Worm (Caenorhabditis elegans) whole organism, L2 larva: ENCODE results near the gene mrps-10.

Experiments
- F13H6.1 ChIP-seq: sonication (generic microtip); optimal IDR thresholded peaks from 2 replicates; lab custom pipeline; 2016; ENCODE audit warnings: missing genetic modification characterization, missing compliant biosample characterization
- R02D3.7 ChIP-seq: fragments of 150-350 bp; optimal IDR thresholded peaks from 2 replicates; lab custom pipeline; 2014; ENCODE audit warnings: missing biosample characterization, missing genetic modification characterization
- Y55F3AM.14 ChIP-seq: fragments of 200-800 bp; sonication (Bioruptor generic); optimal IDR thresholded peaks from 2 replicates; lab custom pipeline; 2018; ENCODE audit warnings: mild to moderate bottlenecking, missing genetic modification characterization, missing compliant biosample characterization
- ZK546.5 ChIP-seq: sonication (generic microtip); optimal IDR thresholded peaks from 2 replicates; lab custom pipeline; 2017; ENCODE audit warnings: missing biosample characterization, missing genetic modification characterization
- alr-1 ChIP-seq: fragments of 150-350 bp; optimal IDR thresholded peaks from 2 replicates; lab custom pipeline; 2014; ENCODE audit warnings: missing biosample characterization, missing genetic modification characterization
- aly-2 ChIP-seq: fragments of 150-350 bp; optimal IDR thresholded peaks from 2 replicates; lab custom pipeline; 2014; ENCODE audit warnings: missing biosample characterization, missing genetic modification characterization
- ama-1 ChIP-seq: fragments of 150-350 bp; optimal IDR thresholded peaks from 2 replicates; lab custom pipeline; 2018; ENCODE audit warnings: inconsistent platforms
- blmp-1 ChIP-seq: sonication (generic microtip); optimal IDR thresholded peaks from 2 replicates; lab custom pipeline; 2017; ENCODE audit warnings: missing genetic modification characterization, mild to moderate bottlenecking, missing compliant biosample characterization, antibody characterized with exemption, moderate library complexity; ENCODE audit not compliant: insufficient read depth
- ceh-16 ChIP-seq: fragments of 150-350 bp; optimal IDR thresholded peaks from 2 replicates; lab custom pipeline; 2014; ENCODE audit warnings: missing biosample characterization, missing genetic modification characterization
- crh-2 ChIP-seq: sonication (generic microtip); optimal IDR thresholded peaks from 2 replicates; lab custom pipeline; 2017; ENCODE audit warnings: missing biosample characterization, missing genetic modification characterization
- dmd-4 ChIP-seq: sonication (generic microtip); optimal IDR thresholded peaks from 2 replicates; lab custom pipeline; 2017; ENCODE audit warnings: missing biosample characterization, missing genetic modification characterization
- elt-1 ChIP-seq: fragments of 150-350 bp; optimal IDR thresholded peaks from 2 replicates; lab custom pipeline; 2014; ENCODE audit warnings: missing biosample characterization, missing genetic modification characterization
- elt-3 ChIP-seq: sonication (generic microtip); optimal IDR thresholded peaks from 2 replicates; lab custom pipeline; 2017; ENCODE audit warnings: missing biosample characterization, missing genetic modification characterization
- fos-1 ChIP-seq: fragments of 150-350 bp; optimal IDR thresholded peaks from 2 replicates; lab custom pipeline; 2014; ENCODE audit warnings: missing biosample characterization, missing genetic modification characterization
- gmeb-1 ChIP-seq: fragments of 150-350 bp; optimal IDR thresholded peaks from 2 replicates; lab custom pipeline; 2014; ENCODE audit warnings: missing biosample characterization, missing genetic modification characterization
- lin-11 ChIP-seq: fragments of 150-350 bp; sonication (generic microtip); optimal IDR thresholded peaks from 2 replicates; lab custom pipeline; 2014; ENCODE audit warnings: missing biosample characterization, missing genetic modification characterization, inconsistent platforms, mixed read lengths
- lin-13 ChIP-seq: fragments of 150-350 bp; optimal IDR thresholded peaks from 2 replicates; lab custom pipeline; 2014; ENCODE audit warnings: missing biosample characterization, missing genetic modification reagents, missing genetic modification characterization
- lsy-2 ChIP-seq, 2 experiments: fragments of 150-350 bp in 1 of 2; sonication (generic microtip) in 1 of 2; optimal IDR thresholded peaks; 2 replicates each; lab custom pipeline; 2014 to 2017; ENCODE audit warnings: missing biosample characterization in 2 of 2, missing genetic modification characterization in 2 of 2
- mab-5 ChIP-seq: fragments of 150-350 bp; optimal IDR thresholded peaks from 2 replicates; lab custom pipeline; 2014; ENCODE audit warnings: missing biosample characterization, missing genetic modification characterization
- mbf-1 ChIP-seq: sonication (generic microtip); optimal IDR thresholded peaks from 2 replicates; lab custom pipeline; 2017; ENCODE audit warnings: missing biosample characterization, missing genetic modification characterization
- nhr-10 ChIP-seq: sonication (generic microtip); optimal IDR thresholded peaks from 2 replicates; lab custom pipeline; 2017; ENCODE audit warnings: missing biosample characterization, missing genetic modification characterization
- nhr-11 ChIP-seq: fragments of 150-350 bp; optimal IDR thresholded peaks from 2 replicates; lab custom pipeline; 2014; ENCODE audit warnings: missing biosample characterization, missing genetic modification characterization
- nhr-129 ChIP-seq: fragments of 150-350 bp; optimal IDR thresholded peaks from 2 replicates; lab custom pipeline; 2014; ENCODE audit warnings: missing biosample characterization, missing genetic modification characterization
- nhr-23 ChIP-seq: fragments of 150-350 bp; optimal IDR thresholded peaks from 2 replicates; lab custom pipeline; 2014; ENCODE audit warnings: missing biosample characterization, missing genetic modification reagents, missing genetic modification characterization
- nhr-237 ChIP-seq: fragments of 150-350 bp; optimal IDR thresholded peaks from 2 replicates; lab custom pipeline; 2014; ENCODE audit warnings: missing biosample characterization, missing genetic modification characterization
- nhr-25 ChIP-seq: fragments of 150-350 bp; sonication (generic microtip); optimal IDR thresholded peaks from 3 replicates; lab custom pipeline; 2014; ENCODE audit warnings: missing biosample characterization, missing genetic modification characterization
- nhr-6 ChIP-seq: fragments of 150-350 bp; optimal IDR thresholded peaks from 2 replicates; lab custom pipeline; 2014; ENCODE audit warnings: missing biosample characterization, missing genetic modification characterization
- peb-1 ChIP-seq: fragments of 150-350 bp; optimal IDR thresholded peaks from 2 replicates; lab custom pipeline; 2014; ENCODE audit warnings: missing biosample characterization, missing genetic modification characterization
- sem-4 ChIP-seq: fragments of 150-350 bp; optimal IDR thresholded peaks from 2 replicates; lab custom pipeline; 2014; ENCODE audit warnings: missing biosample characterization, missing genetic modification reagents, missing genetic modification characterization
- skn-1 ChIP-seq: sonication (generic microtip); optimal IDR thresholded peaks from 2 replicates; lab custom pipeline; 2017; ENCODE audit warnings: missing biosample characterization, missing genetic modification characterization
- sma-3 ChIP-seq: sonication (generic microtip); optimal IDR thresholded peaks from 2 replicates; lab custom pipeline; 2016; ENCODE audit warnings: missing genetic modification reagents, missing genetic modification characterization, missing compliant biosample characterization
- sma-9 ChIP-seq, 2 experiments: fragments of 150-350 bp in 1 of 2; sonication (generic microtip) in 1 of 2; optimal IDR thresholded peaks; 2 replicates each; lab custom pipeline; 2014 to 2016; ENCODE audit warnings: missing genetic modification characterization in 2 of 2, mild to moderate bottlenecking in 1 of 2, missing biosample characterization in 1 of 2, missing compliant biosample characterization in 1 of 2, missing genetic modification reagents in 1 of 2, moderate library complexity in 1 of 2
- snpc-4 ChIP-seq: fragments of 150-350 bp; optimal IDR thresholded peaks from 2 replicates; lab custom pipeline; 2014; ENCODE audit warnings: missing biosample characterization, missing genetic modification characterization
- unc-39 ChIP-seq: fragments of 150-350 bp; optimal IDR thresholded peaks from 2 replicates; lab custom pipeline; 2014; ENCODE audit warnings: missing biosample characterization, missing genetic modification characterization
- zag-1 ChIP-seq: fragments of 150-350 bp; optimal IDR thresholded peaks from 2 replicates; lab custom pipeline; 2014; ENCODE audit warnings: missing biosample characterization, missing genetic modification characterization
- ztf-1 ChIP-seq: fragments of 200-800 bp; sonication (Bioruptor generic); conservative IDR thresholded peaks from 2 replicates; pipeline ENCODE4 v1.3.6; 2022; ENCODE audit warnings: missing genetic modification characterization, missing compliant biosample characterization
- ztf-11 ChIP-seq: sonication (generic microtip); optimal IDR thresholded peaks from 2 replicates; lab custom pipeline; 2017; ENCODE audit warnings: missing biosample characterization, missing genetic modification characterization
- ztf-4 ChIP-seq: fragments of 150-350 bp; optimal IDR thresholded peaks from 2 replicates; lab custom pipeline; 2014; ENCODE audit warnings: missing biosample characterization, missing genetic modification characterization

Gene mrps-10

ce11 chrIII:12919882-12920281 is 6.5 kb upstream of the mrps-10 start:
- TF ChIP-seq ceh-16 (tag; lab: Kevin White, UChicago), result no peak
- TF ChIP-seq unc-39 (tag; lab: Kevin White, UChicago), result no peak
- peak; percentile 95 for TF ChIP-seq fos-1 (tag; lab: Kevin White, UChicago)
- no peak for TF ChIP-seq mbf-1 (tag; lab: Kevin White, UChicago)
- no peak for TF ChIP-seq sma-9 (GFP tag; optimal IDR thresholded peaks at IDR 0.05; lab: Kevin White, UChicago)
- no peak for TF ChIP-seq sma-9 (tag; optimal IDR thresholded peaks at IDR 0.05; lab: Kevin White, UChicago)
- TF ChIP-seq nhr-25 (tag; lab: Kevin White, UChicago), result no peak
- no peak for TF ChIP-seq ztf-1 (GFP tag; lab: Robert Waterston, UW)
- TF ChIP-seq snpc-4, result no peak
- no peak for TF ChIP-seq lin-13 (GFP tag; lab: Kevin White, UChicago)
- no peak for TF ChIP-seq R02D3.7 (tag; lab: Kevin White, UChicago)
- peak; percentile 59 for TF ChIP-seq nhr-129
- no peak for TF ChIP-seq lsy-2 (tag; optimal IDR thresholded peaks at IDR 0.05; lab: Kevin White, UChicago)
- peak; percentile 15 for TF ChIP-seq gmeb-1
- peak; percentile 63 for TF ChIP-seq F13H6.1 (tag; lab: Kevin White, UChicago)
- TF ChIP-seq, all 48 proteins: peak for 4

- TF ChIP-seq ZK546.5 (no peak), sem-4 (tag; lab: Kevin White, UChicago) (no peak), Y55F3AM.14 (GFP tag; lab: Kevin White, UChicago) (no peak), ceh-16 (tag; lab: Kevin White, UChicago) (no peak), nhr-25 (tag; lab: Kevin White, UChicago) (no peak), crh-2 (tag; lab: Kevin White, UChicago) (no peak), lin-11 (tag; lab: Kevin White, UChicago) (no peak), ama-1 (lab: Kevin White, UChicago) (no peak), mbf-1 (tag; lab: Kevin White, UChicago) (no peak), nhr-11 (tag; lab: Kevin White, UChicago) (no peak), blmp-1 (tag; lab: Kevin White, UChicago) (no peak), gmeb-1 (no peak), nhr-237 (tag; lab: Kevin White, UChicago) (no peak), lin-13 (GFP tag; lab: Kevin White, UChicago) (no peak), dmd-4 (no peak)
These were observed 5.5 kb upstream of the mrps-10 start for ce11 chrIII:12920810-12921209.

ce11 chrIII:12929573-12929972 is 3.2 kb downstream of the mrps-10 start, which contains the start of gene Y37D8A.19:
TSS of gene Y37D8A.19 (plus strand) at chrIII:12929873.
- TF ChIP-seq sma-3 (no peak), ztf-1 (GFP tag; lab: Robert Waterston, UW) (no peak), F13H6.1 (tag; lab: Kevin White, UChicago) (no peak), fos-1 (tag; lab: Kevin White, UChicago) (no peak), peb-1 (no peak), nhr-23 (tag; lab: Kevin White, UChicago) (no peak), zag-1 (tag; lab: Kevin White, UChicago) (no peak), elt-1 (tag; lab: Kevin White, UChicago) (no peak), ZK546.5 (no peak), ama-1 (lab: Kevin White, UChicago) (no peak), nhr-10 (no peak), gmeb-1 (no peak), R02D3.7 (tag; lab: Kevin White, UChicago) (no peak), dmd-4 (no peak), mab-5 (no peak), nhr-6 (tag; lab: Kevin White, UChicago) (no peak), alr-1 (tag; lab: Kevin White, UChicago) (no peak), aly-2 (tag; lab: Kevin White, UChicago) (no peak), ztf-4 (tag; lab: Kevin White, UChicago) (no peak), skn-1 (no peak)

- TF ChIP-seq nhr-25 (tag; lab: Kevin White, UChicago), result no peak
- TF ChIP-seq crh-2 (tag; lab: Kevin White, UChicago), result no peak
- TF ChIP-seq sem-4 (tag; lab: Kevin White, UChicago), result no peak
- TF ChIP-seq ZK546.5, result no peak
- TF ChIP-seq dmd-4, result no peak
- TF ChIP-seq lin-11 (tag; lab: Kevin White, UChicago), result no peak
- no peak for TF ChIP-seq gmeb-1
- no peak for TF ChIP-seq skn-1
- no peak for TF ChIP-seq nhr-237 (tag; lab: Kevin White, UChicago)
- no peak for TF ChIP-seq elt-3
- TF ChIP-seq ztf-4 (tag; lab: Kevin White, UChicago), result no peak
- no peak for TF ChIP-seq ztf-11 (tag; lab: Kevin White, UChicago)
- no peak for TF ChIP-seq ztf-1 (GFP tag; lab: Robert Waterston, UW)
- TF ChIP-seq nhr-6 (tag; lab: Kevin White, UChicago), result no peak
- TF ChIP-seq, all 48 proteins: peak for 0
These were observed 4.8 kb downstream of the mrps-10 start for ce11 chrIII:12931108-12931507.
